Worm (Caenorhabditis elegans) whole organism, late embryonic: ENCODE data around the gene F18A12.7.
A peak's percentile ranks its signal among the peaks of the same experiment; 100 is the strongest.

Source experiments
- F13H6.1 ChIP-seq: sonication (generic microtip); optimal IDR thresholded peaks from 2 replicates; lab custom pipeline; 2016; ENCODE audit warnings: missing genetic modification characterization, missing compliant biosample characterization
- T23F11.4 ChIP-seq: fragments of 200-800 bp; sonication (Bioruptor generic); optimal IDR thresholded peaks from 2 replicates; lab custom pipeline; 2018; ENCODE audit warnings: mild to moderate bottlenecking, missing genetic modification characterization, missing compliant biosample characterization
- Y22D7AL.16 ChIP-seq: sonication (generic microtip); optimal IDR thresholded peaks from 2 replicates; lab custom pipeline; 2016; ENCODE audit warnings: missing genetic modification characterization, missing compliant biosample characterization
- ahr-1 ChIP-seq: sonication (generic microtip); optimal IDR thresholded peaks from 2 replicates; lab custom pipeline; 2016; ENCODE audit warnings: missing genetic modification characterization, missing compliant biosample characterization
- ceh-18 ChIP-seq: sonication (generic microtip); optimal IDR thresholded peaks from 2 replicates; lab custom pipeline; 2016; ENCODE audit warnings: missing genetic modification characterization, missing compliant biosample characterization
- ceh-19 ChIP-seq: fragments of 200-800 bp; sonication (Bioruptor generic); optimal IDR thresholded peaks from 2 replicates; lab custom pipeline; 2018; ENCODE audit warnings: mild to moderate bottlenecking, missing genetic modification characterization, missing compliant biosample characterization
- ceh-24 ChIP-seq: sonication (generic microtip); optimal IDR thresholded peaks from 2 replicates; lab custom pipeline; 2016; ENCODE audit warnings: mild to moderate bottlenecking, missing genetic modification characterization, missing compliant biosample characterization
- ceh-31 ChIP-seq: sonication (generic microtip); optimal IDR thresholded peaks from 2 replicates; lab custom pipeline; 2016; ENCODE audit warnings: missing genetic modification characterization, missing compliant biosample characterization
- ceh-45 ChIP-seq: fragments of 200-800 bp; sonication (Bioruptor generic); IDR thresholded peaks from 2 replicates; pipeline ENCODE4 v1.3.6; 2022; ENCODE audit warnings: missing genetic modification reagents, missing genetic modification characterization, missing compliant biosample characterization
- ceh-48 ChIP-seq: sonication (generic microtip); optimal IDR thresholded peaks from 2 replicates; lab custom pipeline; 2016; ENCODE audit warnings: missing genetic modification characterization, inconsistent platforms, missing compliant biosample characterization
- ceh-9 ChIP-seq: sonication (generic microtip); optimal IDR thresholded peaks from 2 replicates; lab custom pipeline; 2016; ENCODE audit warnings: mild to moderate bottlenecking, missing genetic modification characterization, inconsistent platforms, missing compliant biosample characterization
- che-1 ChIP-seq: sonication (generic microtip); optimal IDR thresholded peaks from 2 replicates; lab custom pipeline; 2016; ENCODE audit warnings: mild to moderate bottlenecking, missing genetic modification characterization, missing compliant biosample characterization
- dmd-4 ChIP-seq: sonication (generic microtip); optimal IDR thresholded peaks from 2 replicates; lab custom pipeline; 2016; ENCODE audit warnings: borderline replicate concordance, missing genetic modification characterization, missing compliant biosample characterization
- dve-1 ChIP-seq: sonication (generic microtip); optimal IDR thresholded peaks from 2 replicates; lab custom pipeline; 2017; ENCODE audit warnings: antibody characterized with exemption, mild to moderate bottlenecking, missing genetic modification characterization, missing compliant biosample characterization
- elt-4 ChIP-seq: sonication (generic microtip); optimal IDR thresholded peaks from 2 replicates; lab custom pipeline; 2016; ENCODE audit warnings: missing genetic modification characterization, missing compliant biosample characterization
- eyg-1 ChIP-seq: sonication (generic microtip); optimal IDR thresholded peaks from 2 replicates; lab custom pipeline; 2016; ENCODE audit warnings: missing genotype, missing genetic modification characterization, missing compliant biosample characterization
- fkh-6 ChIP-seq: sonication (generic microtip); optimal IDR thresholded peaks from 2 replicates; lab custom pipeline; 2016; ENCODE audit warnings: missing genetic modification characterization, missing compliant biosample characterization
- hlh-15 ChIP-seq: sonication (generic microtip); optimal IDR thresholded peaks from 2 replicates; lab custom pipeline; 2016; ENCODE audit warnings: missing genetic modification characterization, missing compliant biosample characterization
- hlh-6 ChIP-seq: sonication (generic microtip); optimal IDR thresholded peaks from 2 replicates; lab custom pipeline; 2016; ENCODE audit warnings: missing genotype, missing genetic modification characterization, missing compliant biosample characterization
- hlh-8 ChIP-seq: sonication (generic microtip); optimal IDR thresholded peaks from 2 replicates; lab custom pipeline; 2016; ENCODE audit warnings: missing genotype, missing genetic modification characterization, missing compliant biosample characterization
- lin-11 ChIP-seq: fragments of 200-800 bp; sonication (Bioruptor generic); optimal IDR thresholded peaks from 2 replicates; lab custom pipeline; 2018; ENCODE audit warnings: mild to moderate bottlenecking, missing genetic modification characterization, missing compliant biosample characterization
- mec-3 ChIP-seq: sonication (generic microtip); optimal IDR thresholded peaks from 2 replicates; lab custom pipeline; 2016; ENCODE audit warnings: borderline replicate concordance, missing genetic modification characterization, missing compliant biosample characterization
- nfya-1 ChIP-seq: sonication (generic microtip); optimal IDR thresholded peaks from 2 replicates; lab custom pipeline; 2017; ENCODE audit warnings: missing genetic modification characterization, mild to moderate bottlenecking, missing compliant biosample characterization, antibody characterized with exemption, moderate library complexity
- pax-1 ChIP-seq: fragments of 150-350 bp; optimal IDR thresholded peaks from 2 replicates; lab custom pipeline; 2014; ENCODE audit warnings: missing biosample characterization, missing genetic modification characterization
- pqm-1 ChIP-seq: sonication (generic microtip); optimal IDR thresholded peaks from 2 replicates; lab custom pipeline; 2016; ENCODE audit warnings: missing genetic modification characterization, missing compliant biosample characterization
- sdc-2 ChIP-seq: sonication (generic microtip); optimal IDR thresholded peaks from 2 replicates; lab custom pipeline; 2016; ENCODE audit warnings: missing genotype, missing genetic modification characterization, missing compliant biosample characterization
- sox-4 ChIP-seq: sonication (generic microtip); optimal IDR thresholded peaks from 2 replicates; lab custom pipeline; 2017; ENCODE audit warnings: mild to moderate bottlenecking, missing genetic modification characterization, inconsistent platforms, missing compliant biosample characterization
- ttx-3 ChIP-seq: sonication (generic microtip); optimal IDR thresholded peaks from 2 replicates; lab custom pipeline; 2016; ENCODE audit warnings: missing genetic modification reagents, missing genetic modification characterization, missing compliant biosample characterization
- unc-3 ChIP-seq, 2 experiments: fragments of 200-800 bp in 1 of 2; sonication (Bioruptor generic) in 1 of 2; sonication (generic microtip) in 1 of 2; conservative IDR thresholded peaks in 1 of 2; optimal IDR thresholded peaks in 1 of 2; 2 replicates each; pipeline versions ENCODE4 v1.3.6 to Lab custom; 2016 to 2022; ENCODE audit warnings: missing compliant biosample characterization in 2 of 2, missing genetic modification characterization in 2 of 2, missing genetic modification reagents in 1 of 2
- unc-42 ChIP-seq: sonication (generic microtip); optimal IDR thresholded peaks from 2 replicates; lab custom pipeline; 2016; ENCODE audit warnings: missing genotype, missing genetic modification characterization, missing compliant biosample characterization
- ztf-16 ChIP-seq: sonication (generic microtip); optimal IDR thresholded peaks from 2 replicates; lab custom pipeline; 2017; ENCODE audit warnings: missing genetic modification characterization, missing compliant biosample characterization

Gene F18A12.7

DNA sequence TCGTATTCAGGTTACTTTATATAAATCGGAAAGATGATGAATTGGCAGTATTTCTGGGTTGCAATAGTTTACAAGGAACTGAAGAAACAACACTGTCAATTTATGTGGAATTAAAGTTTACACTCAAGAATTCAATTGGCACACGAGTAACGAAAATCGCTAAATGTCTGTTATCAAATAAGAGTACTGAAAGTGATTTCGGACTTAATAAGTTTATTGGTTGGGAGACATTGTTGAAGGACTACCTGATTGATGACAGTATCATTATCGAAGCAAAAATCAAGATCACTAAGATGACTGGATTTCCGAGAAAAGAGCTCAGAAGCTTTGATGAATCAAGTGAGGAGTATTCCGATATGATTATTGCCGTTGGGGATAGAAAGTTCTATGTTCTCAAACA lies 39.0 kb downstream of the F18A12.7 start:
- TF ChIP-seq unc-3 (GFP tag; conservative IDR thresholded peaks at IDR 0.05; lab: Robert Waterston, UW) (no peak), unc-3 (tag; optimal IDR thresholded peaks at IDR 0.05; lab: Kevin White, UChicago) (no peak), dve-1 (tag; lab: Kevin White, UChicago) (no peak), che-1 (tag; lab: Kevin White, UChicago) (no peak), ceh-45 (GFP tag; lab: Robert Waterston, UW) (no peak), ceh-9 (tag; lab: Kevin White, UChicago) (no peak), fkh-6 (tag; lab: Kevin White, UChicago) (no peak), T23F11.4 (GFP tag; lab: Kevin White, UChicago) (no peak), sdc-2 (tag; lab: Kevin White, UChicago) (no peak), eyg-1 (no peak), ceh-24 (no peak), ahr-1 (no peak), ztf-16 (no peak), ttx-3 (tag; lab: Kevin White, UChicago) (no peak), ceh-18 (tag; lab: Kevin White, UChicago) (no peak), pax-1 (tag; lab: Kevin White, UChicago) (no peak), ceh-19 (no peak), mec-3 (no peak)

DNA sequence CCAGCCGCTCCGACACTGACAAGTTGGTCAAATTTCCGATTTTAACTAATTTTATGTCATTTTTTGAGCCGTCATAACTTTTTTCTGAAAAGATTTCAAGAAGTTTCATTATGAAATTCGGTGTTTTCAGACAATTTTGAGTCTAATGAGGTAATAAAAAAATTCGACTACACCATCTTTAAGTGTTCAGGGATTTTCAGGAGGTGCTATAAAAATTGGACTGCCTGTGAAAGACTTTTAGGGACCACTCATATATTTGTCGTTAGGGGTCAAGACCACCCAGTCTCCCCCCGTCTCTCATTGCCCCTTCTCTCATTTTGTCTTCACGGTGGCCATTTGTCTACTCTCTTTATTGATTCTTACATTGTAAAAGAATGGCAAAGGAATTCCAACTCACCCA lies 39.5 kb downstream of the F18A12.7 start, which contains the start of gene bath-10:
Gene bath-10, plus strand, starts transcription at position 301 of the 400 bp plus-strand sequence.
- TF ChIP-seq elt-4 (tag; lab: Kevin White, UChicago), result no peak
- TF ChIP-seq ceh-48 (tag; lab: Kevin White, UChicago), result no peak
- TF ChIP-seq lin-11, result no peak
- no peak for TF ChIP-seq unc-3 (GFP tag; conservative IDR thresholded peaks at IDR 0.05; lab: Robert Waterston, UW)
- TF ChIP-seq unc-3 (tag; optimal IDR thresholded peaks at IDR 0.05; lab: Kevin White, UChicago), result no peak
- TF ChIP-seq ceh-31 (tag; lab: Kevin White, UChicago), result no peak
- no peak for TF ChIP-seq pqm-1 (tag; lab: Kevin White, UChicago)
- no peak for TF ChIP-seq eyg-1
- TF ChIP-seq hlh-6 (tag; lab: Kevin White, UChicago), result no peak
- no peak for TF ChIP-seq hlh-8 (tag; lab: Kevin White, UChicago)
- TF ChIP-seq, all 69 proteins: peak for 0

ce11 chrII:3373875-3374274 lies 40.4 kb downstream of the F18A12.7 start:
- no peak for TF ChIP-seq lin-11
- no peak for TF ChIP-seq ztf-16
- no peak for TF ChIP-seq ahr-1
- TF ChIP-seq Y22D7AL.16 (tag; lab: Kevin White, UChicago), result no peak
- TF ChIP-seq che-1 (tag; lab: Kevin White, UChicago), result no peak
- peak; percentile 43 for TF ChIP-seq nfya-1 (tag; lab: Kevin White, UChicago)
- peak; percentile 96 for TF ChIP-seq ceh-48 (tag; lab: Kevin White, UChicago)
- peak; percentile 43 for TF ChIP-seq unc-42 (tag; lab: Kevin White, UChicago)
- peak; percentile 24 for TF ChIP-seq ceh-31 (tag; lab: Kevin White, UChicago)
- no peak for TF ChIP-seq hlh-15 (tag; lab: Kevin White, UChicago)
- no peak for TF ChIP-seq ttx-3 (tag; lab: Kevin White, UChicago)

DNA sequence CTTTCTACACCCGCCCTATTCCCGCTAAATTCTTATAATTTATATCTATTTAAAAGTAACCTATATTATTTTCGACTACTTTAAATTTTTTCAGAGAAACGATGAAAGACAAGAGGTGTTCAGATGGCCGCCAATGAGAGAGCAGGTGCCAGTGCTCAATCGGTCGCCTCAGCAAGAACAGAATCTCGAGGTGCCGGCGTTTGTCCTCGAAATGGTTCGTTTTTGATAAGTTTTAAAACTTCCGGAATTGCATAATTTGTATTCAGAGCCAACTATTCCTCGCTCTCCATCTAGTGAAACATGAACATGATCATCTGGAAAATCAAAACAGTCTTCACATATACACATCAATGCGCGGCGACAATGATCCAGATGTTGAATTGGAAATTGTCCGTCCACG lies 43.3 kb downstream of the F18A12.7 start, which contains the start of gene bath-23:
Gene bath-23, plus strand, starts transcription at position 301 of the 400 bp plus-strand sequence.
- TF ChIP-seq ceh-31 (tag; lab: Kevin White, UChicago) (no peak), ceh-48 (tag; lab: Kevin White, UChicago) (no peak), lin-11 (no peak), F13H6.1 (tag; lab: Kevin White, UChicago) (no peak), dmd-4 (no peak)

ce11 chrII:3370061-3370460 lies 44.2 kb downstream of the F18A12.7 start, which contains the start of gene Y49F6C.8:
TSS of gene Y49F6C.8 (minus strand) at chrII:3370111.
- no peak for TF ChIP-seq sdc-2 (tag; lab: Kevin White, UChicago)
- TF ChIP-seq sox-4 (tag; lab: Kevin White, UChicago), result no peak
- peak; percentile 96 for TF ChIP-seq nfya-1 (tag; lab: Kevin White, UChicago)
